Fruit fly (Drosophila melanogaster): ENCODE measurements around the gene CG46059.

Gene CG46059

DNA sequence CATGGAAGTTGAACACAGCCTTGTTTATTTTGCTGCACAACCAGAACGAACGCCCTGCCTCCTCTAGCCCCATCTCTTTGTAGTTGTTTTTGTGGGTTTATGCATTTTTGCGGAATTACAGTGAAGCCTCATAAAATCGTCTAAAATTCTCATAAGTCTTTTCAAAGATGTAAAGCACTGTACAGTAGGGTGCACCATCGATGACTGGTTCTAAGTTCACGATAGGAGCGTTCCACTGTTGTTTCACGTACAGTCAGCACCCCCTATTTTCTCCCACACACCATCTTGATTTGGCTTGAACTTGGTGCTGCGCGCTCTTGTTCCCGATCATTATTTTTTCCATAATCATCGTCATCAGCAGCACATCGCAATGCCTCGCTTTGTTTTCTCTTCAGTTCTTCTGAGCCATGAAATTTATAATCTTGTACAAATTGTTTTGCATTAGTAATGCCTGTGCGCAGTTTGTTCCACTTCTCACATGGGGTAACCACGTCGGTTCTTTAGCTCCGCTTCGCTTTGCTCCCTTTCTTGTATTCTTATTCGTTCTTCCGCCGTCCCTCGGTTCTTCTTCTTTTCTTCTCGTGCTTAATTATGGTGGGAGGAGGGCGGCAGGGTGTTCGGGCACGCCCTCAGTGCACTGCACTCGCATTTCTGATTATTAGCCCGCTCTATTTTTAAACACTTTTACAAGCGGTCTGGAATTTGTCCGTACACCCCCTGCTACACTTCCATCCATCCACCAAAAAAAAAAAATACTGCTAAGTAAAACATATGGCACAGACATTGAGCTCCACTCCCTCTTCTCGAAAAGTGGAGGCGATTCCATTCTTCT lies 20.2 kb downstream of the CG46059 start:
- TF ChIP-seq fru (GFP tag; optimal IDR thresholded peaks at IDR 0.05) = peak; percentile 24
- no peak for TF ChIP-seq Myc (optimal IDR thresholded peaks at IDR 0.05)
- TF ChIP-seq Sp1 (GFP tag; optimal IDR thresholded peaks at IDR 0.05) = no peak
- peak; percentile 3 for TF ChIP-seq HLH106 (tag; optimal IDR thresholded peaks at IDR 0.05)
- TF ChIP-seq tai (GFP tag; optimal IDR thresholded peaks at IDR 0.05) = no peak
- peak; percentile 87 for TF ChIP-seq psq (GFP tag; optimal IDR thresholded peaks at IDR 0.05)
- no peak for TF ChIP-seq Hr78 (GFP tag; optimal IDR thresholded peaks at IDR 0.05)
- no peak for TF ChIP-seq Vsx2 (GFP tag; optimal IDR thresholded peaks at IDR 0.05; ENCODE audit: partially characterized antibody)
- TF ChIP-seq CG32264 (GFP tag; optimal IDR thresholded peaks at IDR 0.05) = no peak
- TF ChIP-seq br (GFP tag; optimal IDR thresholded peaks at IDR 0.05) = no peak
- TF ChIP-seq N (GFP tag; optimal IDR thresholded peaks at IDR 0.05) = no peak
- TF ChIP-seq pan (optimal IDR thresholded peaks at IDR 0.05) = no peak
- no peak for TF ChIP-seq CrebA (GFP tag; optimal IDR thresholded peaks at IDR 0.05; ENCODE audit: borderline replicate concordance)
- TF ChIP-seq OdsH (GFP tag; optimal IDR thresholded peaks at IDR 0.05) = peak; percentile 18
- TF ChIP-seq dl (GFP tag; optimal IDR thresholded peaks at IDR 0.05; ENCODE audit: insufficient read depth in 1 of 2, partially characterized antibody in 2 of 2) = no peak
- TF ChIP-seq woc (GFP tag; optimal IDR thresholded peaks at IDR 0.05) = peak; percentile 34
- TF ChIP-seq Mio (GFP tag; optimal IDR thresholded peaks at IDR 0.05) = no peak
- no peak for TF ChIP-seq dsf (GFP tag; optimal IDR thresholded peaks at IDR 0.05; ENCODE audit: borderline replicate concordance)
- TF ChIP-seq foxo (GFP tag; optimal IDR thresholded peaks at IDR 0.05) = peak in 1 of 2 experiments; percentile 17
- TF ChIP-seq usp (GFP tag; optimal IDR thresholded peaks at IDR 0.05) = no peak

DNA sequence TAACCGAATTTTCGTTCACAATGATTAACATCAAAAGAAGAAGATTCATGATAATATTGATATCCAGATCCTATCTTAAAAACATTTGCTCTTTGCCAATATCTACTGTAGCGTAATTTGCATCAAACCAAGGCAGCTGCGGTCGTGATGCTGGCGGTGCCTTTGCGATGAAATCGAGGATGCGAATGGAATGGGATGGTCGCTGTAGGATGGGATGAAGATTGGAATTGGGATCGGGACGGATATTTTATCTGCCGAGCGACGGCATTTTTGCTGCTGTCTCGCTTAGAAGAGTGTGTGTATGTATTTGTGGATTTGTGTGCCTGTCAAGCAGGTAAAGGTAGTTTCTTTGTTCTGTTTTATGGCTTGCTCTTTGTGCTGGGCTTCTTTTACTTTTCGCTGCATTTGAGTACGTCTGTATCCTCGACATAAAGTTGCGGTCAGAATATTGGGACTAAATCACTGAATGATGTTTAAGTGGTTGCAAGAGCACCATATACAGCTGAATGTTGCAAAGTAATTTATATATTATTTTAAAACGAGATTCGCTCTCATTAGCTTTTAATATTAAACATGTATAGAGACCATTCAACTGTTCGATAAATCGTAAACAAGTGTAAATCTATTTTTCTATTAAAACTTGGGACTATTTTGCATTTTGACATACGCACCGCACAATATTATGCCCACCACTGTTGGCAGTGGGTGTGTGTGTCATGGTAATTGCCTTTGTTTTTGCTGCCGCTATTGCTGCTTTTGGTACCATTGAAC lies 21.1 kb downstream of the CG46059 start:
- peak; percentile 68 for TF ChIP-seq brk (GFP tag; optimal IDR thresholded peaks at IDR 0.05)
- TF ChIP-seq Vsx2 (GFP tag; optimal IDR thresholded peaks at IDR 0.05; ENCODE audit: partially characterized antibody) = no peak
- TF ChIP-seq Hnf4 (GFP tag; optimal IDR thresholded peaks at IDR 0.05) = peak; percentile 35
- no peak for TF ChIP-seq Jra (GFP tag; optimal IDR thresholded peaks at IDR 0.05)
- TF ChIP-seq dl (GFP tag; optimal IDR thresholded peaks at IDR 0.05; ENCODE audit: insufficient read depth in 1 of 2, partially characterized antibody in 2 of 2) = peak in 1 of 2 experiments; percentile 19
- peak; percentile 48 for TF ChIP-seq HLH106 (tag; optimal IDR thresholded peaks at IDR 0.05)
- no peak for TF ChIP-seq lola (GFP tag; optimal IDR thresholded peaks at IDR 0.05)
- TF ChIP-seq OdsH (GFP tag; optimal IDR thresholded peaks at IDR 0.05) = peak; percentile 55
- peak; percentile 41 for TF ChIP-seq br (GFP tag; optimal IDR thresholded peaks at IDR 0.05)
- peak; percentile 59 for TF ChIP-seq Rel (GFP tag; optimal IDR thresholded peaks at IDR 0.05)
- no peak for TF ChIP-seq Rel (tag; optimal IDR thresholded peaks at IDR 0.05)
- no peak for TF ChIP-seq Mio (GFP tag; optimal IDR thresholded peaks at IDR 0.05)
- no peak for TF ChIP-seq CrebA (GFP tag; optimal IDR thresholded peaks at IDR 0.05; ENCODE audit: borderline replicate concordance)
- peak; percentile 35 for TF ChIP-seq tai (GFP tag; optimal IDR thresholded peaks at IDR 0.05)
- no peak for TF ChIP-seq Dfd (GFP tag; optimal IDR thresholded peaks at IDR 0.05)
- TF ChIP-seq usp (GFP tag; optimal IDR thresholded peaks at IDR 0.05) = no peak
- peak; percentile 2 for TF ChIP-seq dmrt93B (GFP tag; optimal IDR thresholded peaks at IDR 0.05)
- TF ChIP-seq Hr83 (GFP tag; optimal IDR thresholded peaks at IDR 0.05; ENCODE audit: poor library complexity, severe bottlenecking) = no peak
- TF ChIP-seq foxo (GFP tag; optimal IDR thresholded peaks at IDR 0.05) = peak in 1 of 2 experiments; percentile 61
- no peak for TF ChIP-seq jim (GFP tag; optimal IDR thresholded peaks at IDR 0.05)
- TF ChIP-seq rgr (GFP tag; optimal IDR thresholded peaks at IDR 0.05) = peak; percentile 55
- peak; percentile 28 for TF ChIP-seq CG32264 (GFP tag; optimal IDR thresholded peaks at IDR 0.05)
- no peak for TF ChIP-seq CG9705 (GFP tag; optimal IDR thresholded peaks at IDR 0.05)
- TF ChIP-seq pan (optimal IDR thresholded peaks at IDR 0.05) = no peak
- no peak for TF ChIP-seq dsf (GFP tag; optimal IDR thresholded peaks at IDR 0.05; ENCODE audit: borderline replicate concordance)
- TF ChIP-seq woc (GFP tag; optimal IDR thresholded peaks at IDR 0.05) = peak; percentile 20
- TF ChIP-seq GATAd (GFP tag; optimal IDR thresholded peaks at IDR 0.05) = no peak
- no peak for TF ChIP-seq Abd-B (GFP tag; optimal IDR thresholded peaks at IDR 0.05)
- no peak for TF ChIP-seq Dif (GFP tag; optimal IDR thresholded peaks at IDR 0.05; ENCODE audit: partially characterized antibody)
- TF ChIP-seq psq (GFP tag; optimal IDR thresholded peaks at IDR 0.05) = peak; percentile 86
- TF ChIP-seq Myc (optimal IDR thresholded peaks at IDR 0.05) = no peak
- peak; percentile 62 for TF ChIP-seq fru (GFP tag; optimal IDR thresholded peaks at IDR 0.05)
- TF ChIP-seq N (GFP tag; optimal IDR thresholded peaks at IDR 0.05) = no peak
- no peak for TF ChIP-seq sv (GFP tag; optimal IDR thresholded peaks at IDR 0.05)
- TF ChIP-seq Hr78 (GFP tag; optimal IDR thresholded peaks at IDR 0.05) = no peak
- TF ChIP-seq Sp1 (GFP tag; optimal IDR thresholded peaks at IDR 0.05) = peak; percentile 42
- TF ChIP-seq h (GFP tag; optimal IDR thresholded peaks at IDR 0.05) = peak; percentile 58
- TF ChIP-seq sage (GFP tag; optimal IDR thresholded peaks at IDR 0.05) = peak; percentile 58
- peak; percentile 67 for TF ChIP-seq ey (GFP tag; optimal IDR thresholded peaks at IDR 0.05)

Data from whole organism, wandering third instar larva.